Worm (Caenorhabditis elegans) whole organism, young adult: ENCODE measurements around the gene F12A10.8.

Experiments
- D2030.7 ChIP-seq: fragments of 200-800 bp; sonication (Bioruptor generic); IDR thresholded peaks from 2 replicates; pipeline ENCODE4 v1.3.6; 2022; ENCODE audit warnings: missing genetic modification reagents, missing genetic modification characterization, missing compliant biosample characterization
- F22D6.2 ChIP-seq: sonication (generic microtip); optimal IDR thresholded peaks from 2 replicates; lab custom pipeline; 2016; ENCODE audit warnings: mild to moderate bottlenecking, missing genetic modification characterization, missing compliant biosample characterization
- F33H1.4 ChIP-seq: fragments of 200-800 bp; sonication (Bioruptor generic); IDR thresholded peaks from 2 replicates; pipeline ENCODE4 v1.3.6; 2022; ENCODE audit warnings: missing genetic modification reagents, missing genetic modification characterization, missing compliant biosample characterization
- F57C9.4 ChIP-seq: sonication (generic microtip); optimal IDR thresholded peaks from 2 replicates; lab custom pipeline; 2017; ENCODE audit warnings: mild to moderate bottlenecking, missing genetic modification characterization, missing compliant biosample characterization
- T26A5.8 ChIP-seq: sonication (generic microtip); optimal IDR thresholded peaks from 2 replicates; lab custom pipeline; 2016; ENCODE audit warnings: missing genetic modification characterization, missing compliant biosample characterization
- Y56A3A.18 ChIP-seq: fragments of 200-800 bp; sonication (Bioruptor generic); IDR thresholded peaks from 2 replicates; pipeline ENCODE4 v1.3.6; 2022; ENCODE audit warnings: missing genetic modification reagents, missing genetic modification characterization, missing compliant biosample characterization
- aptf-3 ChIP-seq: fragments of 200-800 bp; sonication (Bioruptor generic); IDR thresholded peaks from 2 replicates; pipeline ENCODE4 v1.3.6; 2022; ENCODE audit warnings: missing genetic modification characterization, missing compliant biosample characterization
- attf-6 ChIP-seq: fragments of 200-800 bp; sonication (Bioruptor generic); IDR thresholded peaks from 2 replicates; pipeline ENCODE4 v1.3.6; 2022; ENCODE audit warnings: missing genetic modification reagents, missing genetic modification characterization, missing compliant biosample characterization
- ccch-3 ChIP-seq: fragments of 200-800 bp; sonication (Bioruptor generic); optimal IDR thresholded peaks from 2 replicates; lab custom pipeline; 2018; ENCODE audit warnings: mild to moderate bottlenecking, missing genetic modification characterization, missing compliant biosample characterization
- cebp-1 ChIP-seq, 2 experiments: fragments of 200-800 bp in 1 of 2; sonication (Bioruptor generic) in 1 of 2; sonication (generic microtip) in 1 of 2; IDR thresholded peaks in 1 of 2; optimal IDR thresholded peaks in 1 of 2; 2 replicates each; pipeline versions ENCODE4 v1.3.6 to Lab custom; 2017 to 2022; ENCODE audit warnings: missing compliant biosample characterization in 2 of 2, missing genetic modification characterization in 2 of 2, mild to moderate bottlenecking in 1 of 2, missing genetic modification reagents in 1 of 2, moderate library complexity in 1 of 2
- ceh-91 ChIP-seq: fragments of 200-800 bp; sonication (Bioruptor generic); IDR thresholded peaks from 2 replicates; pipeline ENCODE4 v1.3.6; 2022; ENCODE audit warnings: missing genetic modification reagents, missing genetic modification characterization, missing compliant biosample characterization
- efl-1 ChIP-seq: fragments of 150-350 bp; optimal IDR thresholded peaks from 2 replicates; lab custom pipeline; 2014; ENCODE audit warnings: missing biosample characterization, missing genetic modification reagents, missing genetic modification characterization
- him-1 ChIP-seq: sonication (generic microtip); optimal IDR thresholded peaks from 2 replicates; lab custom pipeline; 2016; ENCODE audit warnings: missing genotype, missing genetic modification reagents, missing genetic modification characterization, missing compliant biosample characterization
- hlh-12 ChIP-seq: sonication (generic microtip); optimal IDR thresholded peaks from 2 replicates; lab custom pipeline; 2016; ENCODE audit warnings: missing genetic modification characterization, missing compliant biosample characterization
- hmg-1.2 ChIP-seq: fragments of 200-800 bp; sonication (Bioruptor generic); IDR thresholded peaks from 2 replicates; pipeline ENCODE4 v1.3.6; 2022; ENCODE audit warnings: missing genetic modification reagents, missing genetic modification characterization, missing compliant biosample characterization
- hrde-1 ChIP-seq: sonication (generic microtip); optimal IDR thresholded peaks from 2 replicates; lab custom pipeline; 2016; ENCODE audit warnings: missing genetic modification characterization, mild to moderate bottlenecking, missing compliant biosample characterization, moderate library complexity, missing genotype, missing genetic modification reagents, borderline replicate concordance
- lin-35 ChIP-seq, 3 experiments: fragments of 150-350 bp in 2 of 3; sonication (generic microtip) in 1 of 3; optimal IDR thresholded peaks; 2 replicates each; lab custom pipeline; 2014 to 2018; ENCODE audit warnings: missing biosample characterization in 3 of 3, missing genetic modification characterization in 3 of 3, missing genetic modification reagents in 3 of 3
- lin-40 ChIP-seq: sonication (generic microtip); optimal IDR thresholded peaks from 2 replicates; lab custom pipeline; 2016; ENCODE audit warnings: missing genetic modification characterization, mild to moderate bottlenecking, missing compliant biosample characterization, missing genotype, missing genetic modification reagents
- lsl-1 ChIP-seq: fragments of 200-800 bp; sonication (Bioruptor generic); optimal IDR thresholded peaks from 2 replicates; lab custom pipeline; 2018; ENCODE audit warnings: mild to moderate bottlenecking, missing genetic modification characterization, moderate library complexity, missing compliant biosample characterization
- madf-6 ChIP-seq: fragments of 200-800 bp; sonication (Bioruptor generic); IDR thresholded peaks from 2 replicates; pipeline ENCODE4 v1.3.6; 2022; ENCODE audit warnings: missing genetic modification reagents, missing genetic modification characterization, missing compliant biosample characterization
- madf-8 ChIP-seq: fragments of 200-800 bp; sonication (Bioruptor generic); conservative IDR thresholded peaks from 2 replicates; pipeline ENCODE4 v1.3.6; 2022; ENCODE audit warnings: missing genetic modification reagents, missing genetic modification characterization, missing compliant biosample characterization
- mcd-1 ChIP-seq: fragments of 200-800 bp; sonication (Bioruptor generic); IDR thresholded peaks from 2 replicates; pipeline ENCODE4 v1.3.6; 2022; ENCODE audit warnings: missing genetic modification reagents, missing genetic modification characterization, missing compliant biosample characterization
- nhr-179 ChIP-seq: sonication (generic microtip); optimal IDR thresholded peaks from 2 replicates; lab custom pipeline; 2016; ENCODE audit warnings: mild to moderate bottlenecking, missing genetic modification characterization, missing compliant biosample characterization
- nhr-90 ChIP-seq: sonication (generic microtip); optimal IDR thresholded peaks from 2 replicates; lab custom pipeline; 2016; ENCODE audit warnings: missing genotype, mild to moderate bottlenecking, missing genetic modification characterization, missing compliant biosample characterization
- snpc-1.1 ChIP-seq: sonication (generic microtip); optimal IDR thresholded peaks from 2 replicates; lab custom pipeline; 2017; ENCODE audit warnings: missing genetic modification characterization, mild to moderate bottlenecking, missing compliant biosample characterization, antibody characterized with exemption, moderate library complexity, missing genotype, missing genetic modification reagents; ENCODE audit not compliant: insufficient read depth
- snpc-1.3 ChIP-seq: sonication (generic microtip); optimal IDR thresholded peaks from 2 replicates; lab custom pipeline; 2017; ENCODE audit warnings: missing genetic modification characterization, mild to moderate bottlenecking, missing compliant biosample characterization, antibody characterized with exemption, moderate library complexity, missing genotype, missing genetic modification reagents; ENCODE audit not compliant: insufficient read depth
- snpc-3.4 ChIP-seq: sonication (generic microtip); optimal IDR thresholded peaks from 2 replicates; lab custom pipeline; 2017; ENCODE audit warnings: missing genetic modification characterization, mild to moderate bottlenecking, missing compliant biosample characterization, antibody characterized with exemption, moderate library complexity, missing genotype, missing genetic modification reagents
- snpc-4 ChIP-seq, 5 experiments: fragments of 150-350 bp in 1 of 5; sonication (generic microtip) in 4 of 5; optimal IDR thresholded peaks; 2 replicates each; lab custom pipeline; 2014 to 2018; ENCODE audit warnings: missing genetic modification characterization in 5 of 5, missing biosample characterization in 3 of 5, antibody characterized with exemption in 2 of 5, mild to moderate bottlenecking in 2 of 5, missing compliant biosample characterization in 2 of 5, missing genotype in 2 of 5, moderate library complexity in 2 of 5, missing genetic modification reagents in 1 of 5
- somi-1 ChIP-seq: fragments of 200-800 bp; sonication (Bioruptor generic); optimal IDR thresholded peaks from 2 replicates; lab custom pipeline; 2018; ENCODE audit warnings: mild to moderate bottlenecking, missing genetic modification characterization, missing compliant biosample characterization
- xnd-1 ChIP-seq: sonication (generic microtip); optimal IDR thresholded peaks from 2 replicates; lab custom pipeline; 2016; ENCODE audit warnings: missing genotype, missing genetic modification reagents, missing genetic modification characterization, missing compliant biosample characterization

F12A10.8 gene

DNA sequence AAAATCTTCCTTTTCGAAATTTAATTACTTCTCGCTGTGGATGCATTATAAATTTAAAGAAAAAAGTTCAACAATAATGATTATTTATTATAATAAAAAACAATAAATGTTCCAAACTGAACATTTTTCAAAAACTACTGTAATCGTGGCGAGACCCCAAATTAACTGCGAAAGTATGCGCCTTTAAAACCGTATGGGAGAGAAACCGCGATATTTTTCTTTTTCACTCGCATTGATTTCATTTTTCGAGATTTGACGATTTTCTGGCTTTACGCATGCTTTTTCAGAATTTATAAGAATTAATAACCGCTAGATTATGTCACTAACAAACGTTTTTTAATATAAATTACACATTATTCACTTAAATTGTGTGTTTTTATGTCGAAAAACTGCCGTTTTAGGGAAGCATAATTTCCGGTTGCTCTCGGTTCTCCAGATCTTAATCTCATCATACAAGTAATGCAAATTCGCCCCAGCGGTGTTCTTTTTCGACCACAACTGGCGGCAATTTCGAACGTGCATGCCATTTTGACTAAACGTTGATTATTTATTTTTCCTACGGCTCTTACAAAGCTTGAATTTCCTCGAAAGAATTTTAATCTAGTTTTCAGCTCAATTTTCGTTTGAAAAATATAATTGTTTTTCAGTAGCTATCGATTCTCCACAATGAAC is at the start of gene F12A10.8:
Gene F12A10.8, minus strand, starts transcription at position 79 of the 672 bp plus-strand sequence.
- TF ChIP-seq somi-1 (GFP tag; lab: Kevin White, UChicago) (no peak), nhr-90 (tag; lab: Kevin White, UChicago) (no peak), mcd-1 (GFP tag; lab: Robert Waterston, UW) (peak; percentile 46; the same call in 1 of the 2 replicates), hmg-1.2 (GFP tag; lab: Robert Waterston, UW) (0 out of 2 replicates have a peak, but pooled peaks have one; percentile 8), F33H1.4 (GFP tag; lab: Robert Waterston, UW) (peak; percentile 88), hlh-12 (no peak), D2030.7 (GFP tag; lab: Robert Waterston, UW) (peak; percentile 58; the same call in 1 of the 2 replicates), lin-40 (tag; lab: Kevin White, UChicago) (no peak), madf-8 (GFP tag; lab: Robert Waterston, UW) (peak; percentile 67), madf-6 (GFP tag; lab: Robert Waterston, UW) (peak; percentile 87), efl-1 (GFP tag; lab: Kevin White, UChicago) (peak; percentile 80), snpc-3.4 (tag; lab: Kevin White, UChicago) (peak; percentile 13), snpc-4 (GFP tag; optimal IDR thresholded peaks at IDR 0.05; lab: Kevin White, UChicago) (peak; percentile 22), snpc-4 (tag; optimal IDR thresholded peaks at IDR 0.05; lab: Kevin White, UChicago) (no peak), snpc-1.3 (peak; percentile 1), cebp-1 (GFP tag; IDR thresholded peaks at IDR 0.05; lab: Robert Waterston, UW) (no peak), cebp-1 (tag; optimal IDR thresholded peaks at IDR 0.05; lab: Kevin White, UChicago) (no peak), ceh-91 (peak; percentile 67), attf-6 (GFP tag; lab: Robert Waterston, UW) (no peak), nhr-179 (tag; lab: Kevin White, UChicago) (no peak), lsl-1 (GFP tag; lab: Kevin White, UChicago) (peak; percentile 93), aptf-3 (no peak), snpc-1.1 (tag; lab: Kevin White, UChicago) (no peak), xnd-1 (tag; lab: Kevin White, UChicago) (peak; percentile 70), lin-35 (GFP tag; optimal IDR thresholded peaks at IDR 0.05; lab: Kevin White, UChicago) (peak in 1 of 3 experiments; percentile 60)
- TF ChIP-seq, all 124 proteins: peak for 14

DNA sequence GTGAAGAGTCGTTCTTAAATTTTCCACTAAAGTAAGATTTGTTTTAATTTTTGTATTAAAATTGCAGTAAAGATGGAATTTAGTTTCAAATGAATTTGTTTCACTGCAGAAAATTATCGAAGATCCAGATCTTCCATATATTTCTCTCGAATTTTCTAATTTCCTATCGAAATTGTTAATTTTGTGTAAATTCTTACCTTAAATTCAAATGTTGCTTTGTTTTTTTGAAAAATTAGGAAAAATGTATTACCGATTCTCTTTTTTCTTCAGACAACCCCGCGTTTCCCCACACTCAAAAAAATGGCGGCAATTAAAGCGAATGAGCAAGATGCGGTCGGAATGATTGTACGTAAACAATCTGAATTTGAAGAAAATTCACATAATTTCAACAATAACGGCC is 48.9 kb upstream of the F12A10.8 start, which contains the start of gene C17C3.6:
Gene C17C3.6, plus strand, starts transcription at position 301 of the 400 bp plus-strand sequence.
- no peak for TF ChIP-seq F22D6.2 (tag; lab: Kevin White, UChicago)
- TF ChIP-seq him-1 (tag; lab: Kevin White, UChicago), result no peak
- TF ChIP-seq ccch-3 (GFP tag; lab: Kevin White, UChicago), result no peak
- TF ChIP-seq xnd-1 (tag; lab: Kevin White, UChicago), result no peak
- no peak for TF ChIP-seq T26A5.8 (tag; lab: Kevin White, UChicago)
- TF ChIP-seq Y56A3A.18 (GFP tag; lab: Robert Waterston, UW), result no peak
- no peak for TF ChIP-seq D2030.7 (GFP tag; lab: Robert Waterston, UW)
- no peak for TF ChIP-seq hrde-1
- no peak for TF ChIP-seq ceh-91
- TF ChIP-seq, all 124 proteins: peak for 0

DNA sequence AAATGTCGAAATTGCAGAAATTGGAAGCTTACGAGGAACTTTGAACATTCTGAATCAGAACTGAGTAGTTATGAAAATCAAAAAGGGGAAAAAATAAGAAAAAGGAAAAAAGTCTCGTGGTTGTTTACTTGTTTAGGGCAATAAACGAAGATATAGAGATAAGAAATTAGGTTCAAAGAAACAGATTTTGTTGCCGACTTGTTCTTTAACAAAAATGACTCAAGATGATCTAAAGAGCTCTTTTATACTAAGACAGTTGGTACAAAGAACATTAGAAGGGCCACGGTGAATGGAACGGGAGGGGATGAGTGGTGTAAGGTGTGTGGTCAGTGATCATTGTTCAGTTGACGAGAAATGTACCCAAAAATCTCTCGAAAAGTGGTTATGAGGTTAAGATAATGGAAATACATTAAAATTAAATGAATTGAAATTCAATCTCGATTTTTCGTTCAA is 46.6 kb upstream of the F12A10.8 start, which contains the start of gene acdh-2:
Gene acdh-2, minus strand, starts transcription at position 51 of the 453 bp plus-strand sequence.
- TF ChIP-seq snpc-4 (GFP tag; optimal IDR thresholded peaks at IDR 0.05; lab: Kevin White, UChicago) (no peak), snpc-4 (tag; optimal IDR thresholded peaks at IDR 0.05; lab: Kevin White, UChicago) (peak in 2 of 4 experiments; percentile 3 to 50), F57C9.4 (no peak)
